Worm (Caenorhabditis elegans) whole organism, young adult: ENCODE measurements around the gene nhr-40.

Experiments used
- ama-1 ChIP-seq, 3 experiments: fragments of 150-350 bp in 1 of 3; sonication (generic microtip) in 2 of 3; optimal IDR thresholded peaks; 2 replicates each; lab custom pipeline; 2014 to 2018; ENCODE audit warnings: missing biosample characterization in 2 of 3, missing genetic modification characterization in 2 of 3, missing genetic modification reagents in 2 of 3
- aptf-3 ChIP-seq: fragments of 200-800 bp; sonication (Bioruptor generic); IDR thresholded peaks from 2 replicates; pipeline ENCODE4 v1.3.6; 2022; ENCODE audit warnings: missing genetic modification characterization, missing compliant biosample characterization
- lin-35 ChIP-seq, 3 experiments: fragments of 150-350 bp in 2 of 3; sonication (generic microtip) in 1 of 3; optimal IDR thresholded peaks; 2 replicates each; lab custom pipeline; 2014 to 2018; ENCODE audit warnings: missing biosample characterization in 3 of 3, missing genetic modification characterization in 3 of 3, missing genetic modification reagents in 3 of 3
- repo-1 ChIP-seq: sonication (generic microtip); optimal IDR thresholded peaks from 2 replicates; lab custom pipeline; 2017; ENCODE audit warnings: mild to moderate bottlenecking, missing genetic modification characterization, missing compliant biosample characterization
- sea-2 ChIP-seq: fragments of 200-800 bp; sonication (Bioruptor generic); IDR thresholded peaks from 2 replicates; pipeline ENCODE4 v1.3.6; 2022; ENCODE audit warnings: missing genetic modification characterization, missing compliant biosample characterization
- snpc-4 ChIP-seq, 5 experiments: fragments of 150-350 bp in 1 of 5; sonication (generic microtip) in 4 of 5; optimal IDR thresholded peaks; 2 replicates each; lab custom pipeline; 2014 to 2018; ENCODE audit warnings: missing genetic modification characterization in 5 of 5, missing biosample characterization in 3 of 5, antibody characterized with exemption in 2 of 5, mild to moderate bottlenecking in 2 of 5, missing compliant biosample characterization in 2 of 5, missing genotype in 2 of 5, moderate library complexity in 2 of 5, missing genetic modification reagents in 1 of 5
- unc-62 ChIP-seq: fragments of 150-350 bp; optimal IDR thresholded peaks from 2 replicates; lab custom pipeline; 2014; ENCODE audit warnings: missing biosample characterization, missing genetic modification reagents, missing genetic modification characterization

DNA sequence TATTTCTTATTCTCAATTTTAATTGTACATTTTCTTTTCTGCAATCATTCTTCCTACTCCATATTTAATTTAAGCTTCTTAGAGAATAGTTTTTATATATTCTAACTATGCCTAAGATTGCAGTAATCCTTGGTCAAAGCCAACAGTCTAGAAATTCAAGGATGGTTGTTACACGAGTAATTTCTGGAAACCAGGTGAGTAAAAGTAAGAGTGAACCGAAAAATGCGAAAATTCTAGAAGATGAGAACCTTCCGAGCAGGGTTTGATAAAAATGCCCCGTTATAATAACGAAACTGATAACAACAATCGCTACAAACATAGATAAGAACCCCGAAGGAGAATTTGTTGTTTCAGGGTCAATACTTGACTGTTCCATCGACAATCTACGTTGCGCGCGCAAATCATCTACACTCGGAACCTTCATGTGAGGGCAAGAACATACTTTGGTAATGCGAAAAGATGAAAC lies 28.5 kb upstream of the nhr-40 start, which contains the start of gene F52H2.15:
- TF ChIP-seq repo-1 (tag; lab: Kevin White, UChicago) (no peak), sea-2 (no peak), lin-35 (GFP tag; optimal IDR thresholded peaks at IDR 0.05; lab: Kevin White, UChicago) (no peak), snpc-4 (GFP tag; optimal IDR thresholded peaks at IDR 0.05; lab: Kevin White, UChicago) (no peak), snpc-4 (tag; optimal IDR thresholded peaks at IDR 0.05; lab: Kevin White, UChicago) (no peak), unc-62 (GFP tag; lab: Kevin White, UChicago) (no peak), ama-1 (optimal IDR thresholded peaks at IDR 0.05; lab: Kevin White, UChicago) (no peak), ama-1 (GFP tag; optimal IDR thresholded peaks at IDR 0.05; lab: Kevin White, UChicago) (no peak), aptf-3 (GFP tag; lab: Robert Waterston, UW) (no peak)
